Worm (Caenorhabditis elegans) whole organism, L4 larva: Measurements from ENCODE around the gene B0001.7.

Experiments used
- ama-1 ChIP-seq: fragments of 150-350 bp; optimal IDR thresholded peaks from 2 replicates; lab custom pipeline; 2014; ENCODE audit warnings: inconsistent platforms, mixed read lengths
- duxl-1 ChIP-seq: sonication (generic microtip); optimal IDR thresholded peaks from 2 replicates; lab custom pipeline; 2016; ENCODE audit warnings: mild to moderate bottlenecking, missing genetic modification characterization, moderate library complexity, missing compliant biosample characterization; ENCODE audit not compliant: poor library complexity
- lim-7 ChIP-seq: fragments of 200-800 bp; sonication (Bioruptor generic); IDR thresholded peaks from 2 replicates; pipeline ENCODE4 v1.3.6; 2022; ENCODE audit warnings: missing genetic modification characterization, missing compliant biosample characterization
- nhr-237 ChIP-seq: sonication (generic microtip); optimal IDR thresholded peaks from 2 replicates; lab custom pipeline; 2017; ENCODE audit warnings: missing biosample characterization, missing genetic modification characterization
- tra-1 ChIP-seq: fragments of 200-800 bp; sonication (Bioruptor generic); IDR thresholded peaks from 2 replicates; pipeline ENCODE4 v1.3.6; 2022; ENCODE audit warnings: missing genetic modification reagents, missing genetic modification characterization, missing compliant biosample characterization

DNA sequence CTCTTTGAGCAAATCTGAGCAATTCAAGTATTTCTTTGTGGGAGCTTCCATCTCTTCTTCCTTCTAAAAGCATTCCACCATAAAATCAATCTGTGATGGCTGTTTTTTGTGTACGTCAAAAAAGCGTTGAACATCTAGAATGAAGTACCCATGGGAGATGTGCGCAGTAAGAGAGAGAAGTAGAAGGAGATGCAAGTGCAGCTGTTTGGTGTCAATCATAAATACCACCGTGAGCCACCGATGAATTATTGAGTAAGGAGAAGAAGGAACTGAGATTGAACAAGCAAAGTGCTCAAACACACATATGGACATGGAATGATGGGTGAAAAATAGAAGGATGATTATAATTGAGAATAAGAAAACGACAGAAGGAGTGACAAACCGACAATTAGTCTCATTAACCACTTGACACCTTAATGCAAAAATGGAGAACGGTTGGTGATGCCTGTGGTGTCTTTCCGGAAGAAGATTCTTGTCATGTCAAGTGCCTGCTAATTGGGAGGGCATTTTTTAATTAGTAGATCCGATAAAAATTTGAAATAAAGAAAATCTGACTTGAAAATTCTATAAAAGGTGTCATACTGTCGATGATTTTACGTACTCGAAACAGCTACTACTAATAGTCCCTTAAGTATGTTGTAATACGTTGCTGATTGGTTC lies 38.2 kb upstream of the B0001.7 start:
- TF ChIP-seq duxl-1 (tag; lab: Kevin White, UChicago) (no peak), nhr-237 (tag; lab: Kevin White, UChicago) (no peak), tra-1 (no peak), lim-7 (no peak), ama-1 (no peak)
